Worm (Caenorhabditis elegans): ENCODE results near the gene C18A3.7.

Gene C18A3.7

ce11 chrII:5691216-5691771 is 38.9 kb downstream of the C18A3.7 start, which contains the start of the genes ndub-5 and eif-2D (continued):
- TF ChIP-seq dmd-8 (GFP tag; IDR thresholded peaks at IDR 0.05) (no peak), lin-13 (GFP tag; optimal IDR thresholded peaks at IDR 0.05) (no peak), ztf-7 (tag; optimal IDR thresholded peaks at IDR 0.05) (no peak), zag-1 (tag; optimal IDR thresholded peaks at IDR 0.05) (no peak), fos-1 (tag; optimal IDR thresholded peaks at IDR 0.05) (no peak), nhr-41 (GFP tag; IDR thresholded peaks at IDR 0.05) (no peak), F37D6.2 (tag; optimal IDR thresholded peaks at IDR 0.05) (no peak), madf-9 (GFP tag; conservative IDR thresholded peaks at IDR 0.05) (no peak)

DNA sequence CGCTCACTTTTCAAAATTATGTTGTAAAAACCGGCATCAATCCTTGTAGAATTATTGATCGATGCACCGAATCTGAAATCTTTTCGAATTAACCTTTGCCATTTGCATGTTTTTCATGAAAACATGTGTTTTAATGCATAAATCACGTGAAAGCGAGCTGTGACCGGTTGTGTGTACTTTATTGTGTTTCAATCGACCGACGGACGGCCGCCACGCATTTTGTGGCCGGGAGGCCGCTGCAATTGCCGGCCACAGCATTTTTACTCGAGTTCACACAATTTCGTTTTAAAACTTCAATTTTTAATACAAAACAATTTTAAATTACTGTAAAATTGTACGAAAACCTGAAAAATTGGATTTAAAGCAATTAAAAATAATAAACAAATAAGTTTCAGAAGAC is 41.3 kb downstream of the C18A3.7 start, which contains the start of gene C25H3.11:
Gene C25H3.11, minus strand, starts transcription at position 82 of the 400 bp plus-strand sequence.
- no peak for TF ChIP-seq zfp-3 (GFP tag; conservative IDR thresholded peaks at IDR 0.05)
- TF ChIP-seq zip-11 (GFP tag; IDR thresholded peaks at IDR 0.05): no peak
- TF ChIP-seq lin-1 (GFP tag; IDR thresholded peaks at IDR 0.05): no peak
- no peak for TF ChIP-seq nhr-42 (GFP tag; IDR thresholded peaks at IDR 0.05)
- no peak for TF ChIP-seq aha-1 (tag)
- no peak for TF ChIP-seq mxl-2 (GFP tag; conservative IDR thresholded peaks at IDR 0.05)
- no peak for TF ChIP-seq nhr-111 (GFP tag; optimal IDR thresholded peaks at IDR 0.05)
- TF ChIP-seq sdz-12 (GFP tag; optimal IDR thresholded peaks at IDR 0.05): no peak
- TF ChIP-seq dmd-8 (GFP tag; IDR thresholded peaks at IDR 0.05): no peak
- no peak for TF ChIP-seq daf-16 (GFP tag; optimal IDR thresholded peaks at IDR 0.05)
- TF ChIP-seq daf-16 (tag; optimal IDR thresholded peaks at IDR 0.05): peak; percentile 66
- no peak for TF ChIP-seq Y5F2A.4 (GFP tag; optimal IDR thresholded peaks at IDR 0.05)
- peak; percentile 54 for TF ChIP-seq mxl-3 (GFP tag; optimal IDR thresholded peaks at IDR 0.05)
- no peak for TF ChIP-seq dpl-1 (GFP tag; optimal IDR thresholded peaks at IDR 0.05)
- no peak for TF ChIP-seq R02D3.7 (tag; optimal IDR thresholded peaks at IDR 0.05)
- TF ChIP-seq ztf-11 (tag; optimal IDR thresholded peaks at IDR 0.05): no peak
- TF ChIP-seq madf-5 (GFP tag; IDR thresholded peaks at IDR 0.05): no peak
- no peak for TF ChIP-seq daf-8 (GFP tag; IDR thresholded peaks at IDR 0.05)
- no peak for TF ChIP-seq snpc-1.2 (GFP tag; IDR thresholded peaks at IDR 0.05)
- no peak for TF ChIP-seq egl-27 (tag; optimal IDR thresholded peaks at IDR 0.05)
- no peak for TF ChIP-seq unc-130 (GFP tag; optimal IDR thresholded peaks at IDR 0.05)
- TF ChIP-seq ceh-20 (GFP tag; IDR thresholded peaks at IDR 0.05): no peak
- no peak for TF ChIP-seq cey-2 (tag; optimal IDR thresholded peaks at IDR 0.05; ENCODE audit: borderline replicate concordance, insufficient read depth)
- TF ChIP-seq lir-3 (tag; optimal IDR thresholded peaks at IDR 0.05): no peak
- TF ChIP-seq lim-7 (GFP tag; IDR thresholded peaks at IDR 0.05): no peak
- no peak for TF ChIP-seq gei-8 (GFP tag; optimal IDR thresholded peaks at IDR 0.05)
- TF ChIP-seq egl-43 (GFP tag; IDR thresholded peaks at IDR 0.05): 0 out of 2 replicates have a peak, but pooled peaks have one; percentile 55
- no peak for TF ChIP-seq attf-4 (tag; optimal IDR thresholded peaks at IDR 0.05)
- TF ChIP-seq rbr-2 (tag; optimal IDR thresholded peaks at IDR 0.05): no peak
- TF ChIP-seq Y48G9A.11 (GFP tag; IDR thresholded peaks at IDR 0.05): no peak
- no peak for TF ChIP-seq hmg-1.1 (GFP tag; IDR thresholded peaks at IDR 0.05)
- TF ChIP-seq pqm-1 (tag; optimal IDR thresholded peaks at IDR 0.05): no peak
- TF ChIP-seq php-3 (GFP tag; IDR thresholded peaks at IDR 0.05): 0 out of 2 replicates have a peak, but pooled peaks have one; percentile 32
- TF ChIP-seq F10B5.3 (tag; optimal IDR thresholded peaks at IDR 0.05): no peak
- TF ChIP-seq fos-1 (tag; optimal IDR thresholded peaks at IDR 0.05): no peak
- peak; percentile 53 for TF ChIP-seq ama-1 (optimal IDR thresholded peaks at IDR 0.05)
- TF ChIP-seq Y105C5A.15 (GFP tag; IDR thresholded peaks at IDR 0.05): no peak
- TF ChIP-seq ZK546.5 (tag; optimal IDR thresholded peaks at IDR 0.05): no peak
- no peak for TF ChIP-seq ceh-82 (tag; optimal IDR thresholded peaks at IDR 0.05)
- TF ChIP-seq F44E2.7 (GFP tag; IDR thresholded peaks at IDR 0.05): 0 out of 2 replicates have a peak, but pooled peaks have one; percentile 45
- TF ChIP-seq hif-1 (tag; optimal IDR thresholded peaks at IDR 0.05): peak in 1 of 2 experiments; percentile 52
- TF ChIP-seq zfp-2 (tag; optimal IDR thresholded peaks at IDR 0.05): no peak
- no peak for TF ChIP-seq nhr-48 (tag; optimal IDR thresholded peaks at IDR 0.05)
- no peak for TF ChIP-seq mdl-1 (tag; optimal IDR thresholded peaks at IDR 0.05)
